Worm (Caenorhabditis elegans) whole organism, L4 larva: ENCODE data around the gene F40F8.12.
A peak's percentile ranks its signal among the peaks of the same experiment; 100 is the strongest.

Experiments used
- F10B5.3 ChIP-seq: sonication (generic microtip); optimal IDR thresholded peaks from 2 replicates; lab custom pipeline; 2016; ENCODE audit warnings: mild to moderate bottlenecking, missing genetic modification characterization, missing compliant biosample characterization
- F37D6.2 ChIP-seq: sonication (generic microtip); optimal IDR thresholded peaks from 2 replicates; lab custom pipeline; 2016; ENCODE audit warnings: mild to moderate bottlenecking, missing genetic modification characterization, missing compliant biosample characterization
- F44E2.7 ChIP-seq: fragments of 200-800 bp; sonication (Bioruptor generic); IDR thresholded peaks from 2 replicates; pipeline ENCODE4 v2.1.2; 2022; ENCODE audit warnings: missing genetic modification characterization, missing compliant biosample characterization
- F49E8.2 ChIP-seq: sonication (generic microtip); optimal IDR thresholded peaks from 2 replicates; lab custom pipeline; 2016; ENCODE audit warnings: missing compliant biosample characterization, mild to moderate bottlenecking, missing genetic modification characterization, borderline replicate concordance
- T20F7.1 ChIP-seq: fragments of 200-800 bp; sonication (Bioruptor generic); optimal IDR thresholded peaks from 2 replicates; lab custom pipeline; 2018; ENCODE audit warnings: mild to moderate bottlenecking, missing genetic modification characterization, missing compliant biosample characterization
- T26A8.4 ChIP-seq: fragments of 200-800 bp; sonication (Bioruptor generic); IDR thresholded peaks from 2 replicates; pipeline ENCODE4 v1.3.6; 2022; ENCODE audit warnings: missing genetic modification characterization, missing compliant biosample characterization
- Y5F2A.4 ChIP-seq: fragments of 200-800 bp; sonication (Bioruptor generic); optimal IDR thresholded peaks from 2 replicates; lab custom pipeline; 2018; ENCODE audit warnings: mild to moderate bottlenecking, missing genetic modification characterization, missing compliant biosample characterization
- Y75B8A.6 ChIP-seq: fragments of 200-800 bp; sonication (Bioruptor generic); IDR thresholded peaks from 2 replicates; pipeline ENCODE4 v1.3.6; 2022; ENCODE audit warnings: missing genetic modification reagents, missing genetic modification characterization, missing compliant biosample characterization
- ama-1 ChIP-seq: fragments of 150-350 bp; optimal IDR thresholded peaks from 2 replicates; lab custom pipeline; 2014; ENCODE audit warnings: inconsistent platforms, mixed read lengths
- arid-1 ChIP-seq: fragments of 200-800 bp; sonication (Bioruptor generic); conservative IDR thresholded peaks from 2 replicates; pipeline ENCODE4 v1.3.6; 2022; ENCODE audit warnings: missing genetic modification reagents, missing genetic modification characterization, missing compliant biosample characterization
- ceh-20 ChIP-seq: fragments of 200-800 bp; sonication (Bioruptor generic); IDR thresholded peaks from 2 replicates; pipeline ENCODE4 v1.3.6; 2022; ENCODE audit warnings: missing genetic modification reagents, missing genetic modification characterization, missing compliant biosample characterization
- ceh-28 ChIP-seq: fragments of 150-350 bp; optimal IDR thresholded peaks from 2 replicates; lab custom pipeline; 2014; ENCODE audit warnings: missing biosample characterization, missing genetic modification reagents, missing genetic modification characterization
- ceh-32 ChIP-seq: sonication (generic microtip); optimal IDR thresholded peaks from 2 replicates; lab custom pipeline; 2016; ENCODE audit warnings: mild to moderate bottlenecking, missing genetic modification characterization, missing compliant biosample characterization; ENCODE audit not compliant: poor library complexity
- ceh-44 ChIP-seq: fragments of 200-800 bp; sonication (Bioruptor generic); IDR thresholded peaks from 2 replicates; pipeline ENCODE4 v1.3.6; 2022; ENCODE audit warnings: missing genetic modification reagents, missing genetic modification characterization, missing compliant biosample characterization
- ctbp-1 ChIP-seq: fragments of 200-800 bp; sonication (Bioruptor generic); IDR thresholded peaks from 2 replicates; pipeline ENCODE4 v1.3.6; 2022; ENCODE audit warnings: missing genetic modification reagents, missing genetic modification characterization, missing compliant biosample characterization
- daf-12 ChIP-seq: fragments of 150-350 bp; optimal IDR thresholded peaks from 2 replicates; lab custom pipeline; 2014; ENCODE audit warnings: missing biosample characterization, missing genetic modification reagents, missing genetic modification characterization
- daf-16 ChIP-seq, 3 experiments: sonication (generic microtip); optimal IDR thresholded peaks; 2 replicates each; lab custom pipeline; 2016 to 2017; ENCODE audit warnings: missing genetic modification characterization in 3 of 3, missing genetic modification reagents in 3 of 3, mild to moderate bottlenecking in 2 of 3, missing compliant biosample characterization in 2 of 3, missing biosample characterization in 1 of 3, moderate library complexity in 1 of 3
- dmd-9 ChIP-seq: fragments of 200-800 bp; sonication (Bioruptor generic); IDR thresholded peaks from 2 replicates; pipeline ENCODE4 v1.3.6; 2022; ENCODE audit warnings: missing genetic modification reagents, missing genetic modification characterization, missing compliant biosample characterization
- dpl-1 ChIP-seq: fragments of 150-350 bp; optimal IDR thresholded peaks from 2 replicates; lab custom pipeline; 2014; ENCODE audit warnings: missing biosample characterization, missing genetic modification reagents, missing genetic modification characterization
- duxl-1 ChIP-seq: sonication (generic microtip); optimal IDR thresholded peaks from 2 replicates; lab custom pipeline; 2016; ENCODE audit warnings: mild to moderate bottlenecking, missing genetic modification characterization, moderate library complexity, missing compliant biosample characterization; ENCODE audit not compliant: poor library complexity
- dve-1 ChIP-seq: sonication (generic microtip); optimal IDR thresholded peaks from 2 replicates; lab custom pipeline; 2017; ENCODE audit warnings: antibody characterized with exemption, mild to moderate bottlenecking, missing genetic modification characterization, missing compliant biosample characterization; ENCODE audit not compliant: insufficient read depth
- egl-43 ChIP-seq: fragments of 200-800 bp; sonication (Bioruptor generic); IDR thresholded peaks from 2 replicates; pipeline ENCODE4 v1.3.6; 2022; ENCODE audit warnings: missing genetic modification reagents, missing genetic modification characterization, missing compliant biosample characterization
- gei-8 ChIP-seq: fragments of 200-800 bp; sonication (Bioruptor generic); optimal IDR thresholded peaks from 2 replicates; lab custom pipeline; 2018; ENCODE audit warnings: mild to moderate bottlenecking, missing genetic modification characterization, missing compliant biosample characterization
- hlh-11 ChIP-seq: fragments of 200-800 bp; sonication (Bioruptor generic); optimal IDR thresholded peaks from 2 replicates; lab custom pipeline; 2018; ENCODE audit warnings: mild to moderate bottlenecking, missing genetic modification characterization, missing compliant biosample characterization
- lim-7 ChIP-seq: fragments of 200-800 bp; sonication (Bioruptor generic); IDR thresholded peaks from 2 replicates; pipeline ENCODE4 v1.3.6; 2022; ENCODE audit warnings: missing genetic modification characterization, missing compliant biosample characterization
- lin-15B ChIP-seq: fragments of 150-350 bp; sonication (generic microtip); optimal IDR thresholded peaks from 3 replicates; lab custom pipeline; 2014; ENCODE audit warnings: missing biosample characterization, missing genetic modification characterization
- lin-39 ChIP-seq: fragments of 150-350 bp; optimal IDR thresholded peaks from 2 replicates; lab custom pipeline; 2014; ENCODE audit warnings: missing biosample characterization, missing genetic modification reagents, missing genetic modification characterization
- lir-3 ChIP-seq: sonication (generic microtip); optimal IDR thresholded peaks from 2 replicates; lab custom pipeline; 2016; ENCODE audit warnings: mild to moderate bottlenecking, missing genetic modification characterization, missing compliant biosample characterization
- madf-9 ChIP-seq: fragments of 200-800 bp; sonication (Bioruptor generic); conservative IDR thresholded peaks from 2 replicates; pipeline ENCODE4 v1.3.6; 2022; ENCODE audit warnings: missing genetic modification reagents, missing genetic modification characterization, missing compliant biosample characterization
- mep-1 ChIP-seq: fragments of 150-350 bp; sonication (generic microtip); optimal IDR thresholded peaks from 3 replicates; lab custom pipeline; 2014; ENCODE audit warnings: missing biosample characterization, missing genetic modification characterization
- mxl-3 ChIP-seq: fragments of 200-800 bp; sonication (Bioruptor generic); optimal IDR thresholded peaks from 2 replicates; lab custom pipeline; 2018; ENCODE audit warnings: mild to moderate bottlenecking, missing genetic modification characterization, missing compliant biosample characterization
- nhr-10 ChIP-seq: fragments of 150-350 bp; optimal IDR thresholded peaks from 2 replicates; lab custom pipeline; 2014; ENCODE audit warnings: missing biosample characterization, missing genetic modification characterization
- nhr-11 ChIP-seq: fragments of 150-350 bp; optimal IDR thresholded peaks from 2 replicates; lab custom pipeline; 2014; ENCODE audit warnings: missing biosample characterization, missing genetic modification characterization
- nhr-41 ChIP-seq: fragments of 200-800 bp; sonication (Bioruptor generic); IDR thresholded peaks from 2 replicates; pipeline ENCODE4 v1.3.6; 2022; ENCODE audit warnings: missing genetic modification reagents, missing genetic modification characterization, missing compliant biosample characterization
- nhr-42 ChIP-seq: fragments of 200-800 bp; sonication (Bioruptor generic); IDR thresholded peaks from 2 replicates; pipeline ENCODE4 v1.3.6; 2022; ENCODE audit warnings: missing genetic modification characterization, missing compliant biosample characterization
- nhr-76 ChIP-seq: fragments of 150-350 bp; optimal IDR thresholded peaks from 2 replicates; lab custom pipeline; 2014; ENCODE audit warnings: missing biosample characterization, missing genetic modification characterization
- php-3 ChIP-seq: fragments of 200-800 bp; sonication (Bioruptor generic); IDR thresholded peaks from 2 replicates; pipeline ENCODE4 v1.3.6; 2022; ENCODE audit warnings: missing genetic modification reagents, missing genetic modification characterization, missing compliant biosample characterization
- pqm-1 ChIP-seq: sonication (generic microtip); optimal IDR thresholded peaks from 2 replicates; lab custom pipeline; 2017; ENCODE audit warnings: missing biosample characterization, missing genetic modification characterization
- sdz-12 ChIP-seq: fragments of 200-800 bp; sonication (Bioruptor generic); optimal IDR thresholded peaks from 2 replicates; lab custom pipeline; 2018; ENCODE audit warnings: mild to moderate bottlenecking, missing genetic modification characterization, missing compliant biosample characterization
- skn-1 ChIP-seq: fragments of 150-350 bp; optimal IDR thresholded peaks from 2 replicates; lab custom pipeline; 2014; ENCODE audit warnings: missing biosample characterization, missing genetic modification characterization
- snpc-1.2 ChIP-seq: fragments of 200-800 bp; sonication (Bioruptor generic); IDR thresholded peaks from 2 replicates; pipeline ENCODE4 v1.3.6; 2022; ENCODE audit warnings: missing genetic modification reagents, missing genetic modification characterization, missing compliant biosample characterization
- snpc-4 ChIP-seq: fragments of 150-350 bp; optimal IDR thresholded peaks from 2 replicates; lab custom pipeline; 2014; ENCODE audit warnings: missing biosample characterization, missing genetic modification characterization
- tag-97 ChIP-seq: fragments of 200-800 bp; sonication (Bioruptor generic); IDR thresholded peaks from 2 replicates; pipeline ENCODE4 v1.3.6; 2022; ENCODE audit warnings: missing genetic modification characterization, missing compliant biosample characterization
- tra-1 ChIP-seq: fragments of 200-800 bp; sonication (Bioruptor generic); IDR thresholded peaks from 2 replicates; pipeline ENCODE4 v1.3.6; 2022; ENCODE audit warnings: missing genetic modification reagents, missing genetic modification characterization, missing compliant biosample characterization
- unc-130 ChIP-seq: sonication (generic microtip); optimal IDR thresholded peaks from 2 replicates; lab custom pipeline; 2016; ENCODE audit warnings: missing genetic modification reagents, missing genetic modification characterization, missing compliant biosample characterization
- vab-7 ChIP-seq: fragments of 200-800 bp; sonication (Bioruptor generic); IDR thresholded peaks from 2 replicates; pipeline ENCODE4 v1.3.6; 2022; ENCODE audit warnings: missing genetic modification reagents, missing genetic modification characterization, missing compliant biosample characterization
- zag-1 ChIP-seq: fragments of 150-350 bp; optimal IDR thresholded peaks from 2 replicates; lab custom pipeline; 2014; ENCODE audit warnings: missing biosample characterization, missing genetic modification characterization
- zfp-3 ChIP-seq: fragments of 200-800 bp; sonication (Bioruptor generic); conservative IDR thresholded peaks from 2 replicates; pipeline ENCODE4 v1.3.6; 2022; ENCODE audit warnings: missing genetic modification reagents, missing genetic modification characterization, missing compliant biosample characterization
- zip-11 ChIP-seq: fragments of 200-800 bp; sonication (Bioruptor generic); IDR thresholded peaks from 2 replicates; pipeline ENCODE4 v1.3.6; 2022; ENCODE audit warnings: missing genetic modification characterization, missing compliant biosample characterization
- zip-2 ChIP-seq: fragments of 150-350 bp; optimal IDR thresholded peaks from 2 replicates; lab custom pipeline; 2014; ENCODE audit warnings: missing biosample characterization, missing genetic modification characterization
- ztf-7 ChIP-seq: fragments of 150-350 bp; optimal IDR thresholded peaks from 2 replicates; lab custom pipeline; 2014; ENCODE audit warnings: missing biosample characterization, missing genetic modification characterization

The F40F8.12 gene

ce11 chrII:11167039-11167438 is 37.4 kb downstream of the F40F8.12 start (continued):
- no peak for TF ChIP-seq daf-12
- TF ChIP-seq mxl-3 = peak; percentile 41
- TF ChIP-seq F37D6.2 (tag; lab: Kevin White, UChicago) = no peak
- peak; percentile 68 for TF ChIP-seq arid-1 (GFP tag; lab: Robert Waterston, UW)
- TF ChIP-seq tra-1 (GFP tag; lab: Robert Waterston, UW) = no peak
- peak; percentile 18; the same call in 1 of the 2 replicates for TF ChIP-seq ceh-44 (GFP tag; lab: Robert Waterston, UW)
- TF ChIP-seq dmd-9 = no peak
- peak; percentile 91 for TF ChIP-seq F49E8.2 (tag; lab: Kevin White, UChicago)
- no peak for TF ChIP-seq F44E2.7 (GFP tag; lab: Robert Waterston, UW)
- 0 out of 2 replicates have a peak, but pooled peaks have one; percentile 27 for TF ChIP-seq php-3 (GFP tag; lab: Robert Waterston, UW)
- no peak for TF ChIP-seq ceh-20
- TF ChIP-seq zfp-3 (GFP tag; lab: Robert Waterston, UW) = no peak; the same call in 1 of the 2 replicates
- TF ChIP-seq ceh-28 = no peak
- TF ChIP-seq dve-1 (tag; lab: Kevin White, UChicago) = peak; percentile 78
- TF ChIP-seq F10B5.3 (tag; lab: Kevin White, UChicago) = peak; percentile 74
- TF ChIP-seq lir-3 (tag; lab: Kevin White, UChicago) = no peak
- no peak for TF ChIP-seq zip-2 (tag; lab: Kevin White, UChicago)
- peak; percentile 55 for TF ChIP-seq duxl-1 (tag; lab: Kevin White, UChicago)
- TF ChIP-seq zip-11 (GFP tag; lab: Robert Waterston, UW) = no peak
- TF ChIP-seq nhr-76 (tag; lab: Kevin White, UChicago) = no peak
- peak; percentile 39 for TF ChIP-seq dpl-1 (GFP tag; lab: Kevin White, UChicago)
- TF ChIP-seq T26A8.4 = peak; percentile 92
- TF ChIP-seq pqm-1 (tag; lab: Kevin White, UChicago) = no peak
- no peak for TF ChIP-seq gei-8 (GFP tag; lab: Kevin White, UChicago)
- TF ChIP-seq sdz-12 (GFP tag; lab: Kevin White, UChicago) = peak; percentile 62
- peak; percentile 81 for TF ChIP-seq mep-1
- peak; percentile 26; the same call in 1 of the 2 replicates for TF ChIP-seq madf-9 (GFP tag; lab: Robert Waterston, UW)
- peak; percentile 36; the same call in 1 of the 2 replicates for TF ChIP-seq lim-7 (GFP tag; lab: Robert Waterston, UW)
- peak; percentile 78 for TF ChIP-seq unc-130
- no peak for TF ChIP-seq Y5F2A.4 (GFP tag; lab: Kevin White, UChicago)
- no peak for TF ChIP-seq zag-1 (tag; lab: Kevin White, UChicago)
- TF ChIP-seq ceh-32 (tag; lab: Kevin White, UChicago) = no peak
- no peak for TF ChIP-seq tag-97 (GFP tag; lab: Robert Waterston, UW)
- TF ChIP-seq snpc-1.2 (GFP tag; lab: Robert Waterston, UW) = peak; percentile 79
- no peak for TF ChIP-seq lin-15B (tag; lab: Kevin White, UChicago)
- TF ChIP-seq nhr-11 = peak; percentile 9
- no peak for TF ChIP-seq Y75B8A.6 (GFP tag; lab: Robert Waterston, UW)
- no peak for TF ChIP-seq skn-1 (tag; lab: Kevin White, UChicago)
- TF ChIP-seq lin-39 (tag; lab: Kevin White, UChicago) = no peak
- TF ChIP-seq vab-7 (GFP tag; lab: Robert Waterston, UW) = peak; percentile 58
- TF ChIP-seq snpc-4 (tag; lab: Kevin White, UChicago) = peak; percentile 92
- TF ChIP-seq egl-43 = peak; percentile 85
- TF ChIP-seq nhr-42 (GFP tag; lab: Robert Waterston, UW) = peak; percentile 79
- TF ChIP-seq nhr-41 = no peak
- TF ChIP-seq nhr-10 (tag; lab: Kevin White, UChicago) = no peak
- TF ChIP-seq ctbp-1 (GFP tag; lab: Robert Waterston, UW) = 0 out of 2 replicates have a peak, but pooled peaks have one; percentile 32
- TF ChIP-seq ama-1 (lab: Kevin White, UChicago) = peak; percentile 96
- TF ChIP-seq daf-16 (GFP tag; optimal IDR thresholded peaks at IDR 0.05; lab: Kevin White, UChicago) = peak; percentile 53 to 79
- TF ChIP-seq daf-16 (tag; optimal IDR thresholded peaks at IDR 0.05; lab: Kevin White, UChicago) = peak; percentile 45
- TF ChIP-seq T20F7.1 = no peak
- TF ChIP-seq hlh-11 = peak; percentile 64
- TF ChIP-seq ztf-7 (tag; lab: Kevin White, UChicago) = no peak
